Fruit fly (Drosophila melanogaster) whole organism, embryonic: ENCODE data around the gene mRRF2.

Experiments used
- Antp ChIP-seq: fragments of 200-800 bp; sonication (Bioruptor generic); optimal IDR thresholded peaks from 3 replicates; lab custom pipeline; 2016; ENCODE audit warnings: missing biosample characterization, missing genetic modification characterization
- Atf6 ChIP-seq: fragments of 200-800 bp; sonication (Bioruptor generic); IDR thresholded peaks from 2 replicates; pipeline ENCODE4 v1.3.6; 2022; ENCODE audit warnings: missing biosample characterization, missing genetic modification characterization
- BEAF-32 ChIP-seq: fragments of 200-800 bp; sonication (Bioruptor generic); optimal IDR thresholded peaks from 3 replicates; lab custom pipeline; 2017; ENCODE audit warnings: missing biosample characterization, missing genetic modification characterization, mild to moderate bottlenecking, moderate library complexity, missing genetic modification reagents
- Blimp-1 ChIP-seq: fragments of 200-800 bp; sonication (Bioruptor generic); optimal IDR thresholded peaks from 3 replicates; lab custom pipeline; 2018; ENCODE audit warnings: missing biosample characterization, missing genetic modification characterization, mild to moderate bottlenecking, moderate library complexity, missing genetic modification reagents
- CG11398 ChIP-seq: fragments of 200-800 bp; sonication (Bioruptor generic); optimal IDR thresholded peaks from 2 replicates; lab custom pipeline; 2016; ENCODE audit warnings: missing biosample characterization, missing genetic modification characterization
- CG11723 ChIP-seq: fragments of 200-800 bp; sonication (Bioruptor generic); optimal IDR thresholded peaks from 2 replicates; lab custom pipeline; 2017; ENCODE audit warnings: missing biosample characterization, mild to moderate bottlenecking, missing genetic modification characterization
- CG12299 ChIP-seq: fragments of 200-800 bp; sonication (Bioruptor generic); optimal IDR thresholded peaks from 2 replicates; lab custom pipeline; 2018; ENCODE audit warnings: missing biosample characterization, mild to moderate bottlenecking, missing genetic modification characterization
- CG12391 ChIP-seq: fragments of 200-800 bp; sonication (Bioruptor generic); optimal IDR thresholded peaks from 3 replicates; lab custom pipeline; 2018; ENCODE audit warnings: missing biosample characterization, mild to moderate bottlenecking, missing genetic modification characterization, moderate library complexity
- CG12769 ChIP-seq: fragments of 200-800 bp; sonication (Bioruptor generic); optimal IDR thresholded peaks from 2 replicates; lab custom pipeline; 2019; ENCODE audit warnings: missing biosample characterization, mild to moderate bottlenecking, missing genetic modification characterization, moderate library complexity
- CG12942 ChIP-seq: fragments of 200-800 bp; sonication (Bioruptor generic); optimal IDR thresholded peaks from 3 replicates; lab custom pipeline; 2016; ENCODE audit warnings: missing biosample characterization, missing genetic modification characterization
- CG13775 ChIP-seq: fragments of 200-800 bp; sonication (Bioruptor generic); optimal IDR thresholded peaks from 3 replicates; lab custom pipeline; 2017; ENCODE audit warnings: missing biosample characterization, mild to moderate bottlenecking, missing genetic modification characterization
- CG1603 ChIP-seq: fragments of 200-800 bp; sonication (Bioruptor generic); optimal IDR thresholded peaks from 2 replicates; lab custom pipeline; 2019; ENCODE audit warnings: missing biosample characterization, mild to moderate bottlenecking, missing genetic modification characterization, moderate library complexity
- CG17361 ChIP-seq: fragments of 200-800 bp; sonication (Bioruptor generic); IDR thresholded peaks from 3 replicates; pipeline ENCODE4 v1.3.6; 2022; ENCODE audit warnings: missing biosample characterization, missing genetic modification characterization
- CG2712 ChIP-seq: fragments of 200-800 bp; optimal IDR thresholded peaks from 3 replicates; lab custom pipeline; 2019; ENCODE audit warnings: missing biosample characterization, mild to moderate bottlenecking, missing genetic modification characterization, moderate library complexity
- CG30020 ChIP-seq: fragments of 200-800 bp; optimal IDR thresholded peaks from 2 replicates; lab custom pipeline; 2019; ENCODE audit warnings: missing biosample characterization, mild to moderate bottlenecking, missing genetic modification characterization, moderate library complexity
- CG3065 ChIP-seq: fragments of 200-800 bp; sonication (Bioruptor generic); optimal IDR thresholded peaks from 2 replicates; lab custom pipeline; 2016; ENCODE audit warnings: missing biosample characterization, missing genetic modification characterization
- CG3995 ChIP-seq: fragments of 200-800 bp; sonication (Bioruptor generic); optimal IDR thresholded peaks from 3 replicates; lab custom pipeline; 2016; ENCODE audit warnings: missing biosample characterization, missing genetic modification characterization
- CG4820 ChIP-seq: fragments of 200-800 bp; sonication (Bioruptor generic); optimal IDR thresholded peaks from 3 replicates; lab custom pipeline; 2016; ENCODE audit warnings: missing biosample characterization, missing genetic modification characterization
- CG6765 ChIP-seq: fragments of 200-800 bp; sonication (Bioruptor generic); optimal IDR thresholded peaks from 3 replicates; lab custom pipeline; 2017; ENCODE audit warnings: missing biosample characterization, mild to moderate bottlenecking, missing genetic modification characterization
- CG7556 ChIP-seq: fragments of 200-800 bp; sonication (Bioruptor generic); optimal IDR thresholded peaks from 2 replicates; lab custom pipeline; 2017; ENCODE audit warnings: missing biosample characterization, mild to moderate bottlenecking, missing genetic modification characterization
- CG7786 ChIP-seq: fragments of 200-800 bp; sonication (Bioruptor generic); optimal IDR thresholded peaks from 2 replicates; lab custom pipeline; 2016; ENCODE audit warnings: missing biosample characterization, missing genetic modification characterization
- CG8290 ChIP-seq, 3 experiments: fragments of 200-800 bp; sonication (Bioruptor generic); optimal IDR thresholded peaks; 2 replicates each; lab custom pipeline; 2016 to 2019; ENCODE audit warnings: missing biosample characterization in 3 of 3, missing genetic modification characterization in 3 of 3, mild to moderate bottlenecking in 2 of 3, moderate library complexity in 1 of 3
- CG8924 ChIP-seq: fragments of 200-800 bp; optimal IDR thresholded peaks from 3 replicates; lab custom pipeline; 2019; ENCODE audit warnings: missing biosample characterization, mild to moderate bottlenecking, missing genetic modification characterization, moderate library complexity
- D19B ChIP-seq: fragments of 200-800 bp; sonication (Bioruptor generic); optimal IDR thresholded peaks from 2 replicates; lab custom pipeline; 2017; ENCODE audit warnings: missing biosample characterization, mild to moderate bottlenecking, missing genetic modification characterization
- Dip2 ChIP-seq: fragments of 200-800 bp; sonication (Bioruptor generic); IDR thresholded peaks from 2 replicates; pipeline ENCODE4 v1.3.6; 2022; ENCODE audit warnings: missing biosample characterization, missing genetic modification characterization
- Drgx ChIP-seq: fragments of 200-800 bp; sonication (Bioruptor generic); IDR thresholded peaks from 2 replicates; pipeline ENCODE4 v1.3.6; 2022; ENCODE audit warnings: missing biosample characterization, missing genetic modification characterization
- Ets65A ChIP-seq: fragments of 200-800 bp; sonication (Bioruptor generic); peaks from one replicate; lab custom pipeline; 2016; ENCODE audit warnings: missing biosample characterization, missing genetic modification characterization
- Myb ChIP-seq: fragments of 200-800 bp; sonication (Bioruptor generic); optimal IDR thresholded peaks from 2 replicates; lab custom pipeline; 2016; ENCODE audit warnings: missing biosample characterization, missing genetic modification characterization
- Oli ChIP-seq: fragments of 200-800 bp; sonication (Bioruptor generic); optimal IDR thresholded peaks from 2 replicates; lab custom pipeline; 2018; ENCODE audit warnings: missing biosample characterization, mild to moderate bottlenecking, missing genetic modification characterization, moderate library complexity
- Pdp1 ChIP-seq, 2 experiments: fragments of 200-800 bp; sonication (Bioruptor generic); optimal IDR thresholded peaks; 3 replicates each; lab custom pipeline; 2016; ENCODE audit warnings: missing biosample characterization in 2 of 2, missing genetic modification characterization in 2 of 2, mild to moderate bottlenecking in 1 of 2, moderate library complexity in 1 of 2
- Sin3A ChIP-seq: fragments of >200 bp; optimal IDR thresholded peaks from 2 replicates; lab custom pipeline; 2018
- TFAM ChIP-seq: fragments of 200-800 bp; sonication (Bioruptor generic); optimal IDR thresholded peaks from 2 replicates; lab custom pipeline; 2017; ENCODE audit warnings: missing biosample characterization, missing genetic modification characterization, inconsistent platforms
- Trl ChIP-seq, 3 experiments: fragments of >200 bp in 2 of 3; fragments of 200-800 bp in 1 of 3; sonication (Bioruptor generic) in 1 of 3; optimal IDR thresholded peaks; 2 replicates in 1 of 3; 3 replicates in 2 of 3; lab custom pipeline; 2016 to 2017; ENCODE audit warnings: missing biosample characterization in 1 of 3, missing genetic modification characterization in 1 of 3
- abd-A ChIP-seq: fragments of 200-800 bp; sonication (Bioruptor generic); optimal IDR thresholded peaks from 3 replicates; lab custom pipeline; 2019; ENCODE audit warnings: missing biosample characterization, mild to moderate bottlenecking, missing genetic modification characterization, moderate library complexity
- cato ChIP-seq: fragments of 200-800 bp; sonication (Bioruptor generic); optimal IDR thresholded peaks from 2 replicates; lab custom pipeline; 2016; ENCODE audit warnings: missing biosample characterization, missing genetic modification characterization, borderline replicate concordance
- dati ChIP-seq: fragments of 200-800 bp; sonication (Bioruptor generic); IDR thresholded peaks from 2 replicates; pipeline ENCODE4 v1.3.6; 2022; ENCODE audit warnings: missing biosample characterization, missing genetic modification characterization
- dmrt99B ChIP-seq: fragments of 200-800 bp; sonication (Bioruptor generic); optimal IDR thresholded peaks from 2 replicates; lab custom pipeline; 2018; ENCODE audit warnings: missing biosample characterization, mild to moderate bottlenecking, missing genetic modification characterization, moderate library complexity
- fd102C ChIP-seq: fragments of 200-800 bp; sonication (Bioruptor generic); optimal IDR thresholded peaks from 2 replicates; lab custom pipeline; 2018; ENCODE audit warnings: missing biosample characterization, mild to moderate bottlenecking, missing genetic modification characterization, moderate library complexity
- fd64A ChIP-seq: fragments of 200-800 bp; sonication (Bioruptor generic); optimal IDR thresholded peaks from 3 replicates; lab custom pipeline; 2018; ENCODE audit warnings: missing biosample characterization, mild to moderate bottlenecking, missing genetic modification characterization
- lab ChIP-seq: fragments of 200-800 bp; sonication (Bioruptor generic); optimal IDR thresholded peaks from 3 replicates; lab custom pipeline; 2017; ENCODE audit warnings: missing biosample characterization, missing genetic modification characterization, mild to moderate bottlenecking, moderate library complexity, missing genetic modification reagents
- lbe ChIP-seq: fragments of 200-800 bp; sonication (Bioruptor generic); optimal IDR thresholded peaks from 2 replicates; lab custom pipeline; 2016; ENCODE audit warnings: missing biosample characterization, mild to moderate bottlenecking, missing genetic modification characterization
- lmd ChIP-seq: fragments of 200-800 bp; sonication (Bioruptor generic); IDR thresholded peaks from 2 replicates; pipeline ENCODE4 v1.3.6; 2022; ENCODE audit warnings: missing biosample characterization, missing genetic modification characterization
- mld ChIP-seq: fragments of 200-800 bp; sonication (Bioruptor generic); IDR thresholded peaks from 3 replicates; pipeline ENCODE4 v1.3.6; 2022; ENCODE audit warnings: missing biosample characterization, missing genetic modification characterization; ENCODE audit not compliant: partially characterized antibody
- pum ChIP-seq: fragments of 200-800 bp; sonication (Bioruptor generic); optimal IDR thresholded peaks from 2 replicates; lab custom pipeline; 2016; ENCODE audit warnings: missing biosample characterization, missing genetic modification characterization
- sim ChIP-seq: fragments of 200-800 bp; sonication (Bioruptor generic); IDR thresholded peaks from 2 replicates; pipeline ENCODE4 v1.3.6; 2022; ENCODE audit warnings: missing biosample characterization, missing genetic modification characterization
- slbo ChIP-seq: fragments of 200-800 bp; sonication (Bioruptor generic); IDR thresholded peaks from 2 replicates; pipeline ENCODE4 v1.3.6; 2022; ENCODE audit warnings: missing biosample characterization, missing genetic modification characterization
- tap ChIP-seq: fragments of 200-800 bp; optimal IDR thresholded peaks from 3 replicates; lab custom pipeline; 2019; ENCODE audit warnings: missing biosample characterization, mild to moderate bottlenecking, missing genetic modification characterization, moderate library complexity
- toy ChIP-seq: fragments of 200-800 bp; sonication (Bioruptor generic); IDR thresholded peaks from 2 replicates; pipeline ENCODE4 v1.3.6; 2022; ENCODE audit warnings: missing biosample characterization, missing genetic modification characterization
- zfh2 ChIP-seq: fragments of 200-800 bp; sonication (Bioruptor generic); optimal IDR thresholded peaks from 2 replicates; lab custom pipeline; 2016; ENCODE audit warnings: missing biosample characterization, missing genetic modification characterization

mRRF2 gene

DNA sequence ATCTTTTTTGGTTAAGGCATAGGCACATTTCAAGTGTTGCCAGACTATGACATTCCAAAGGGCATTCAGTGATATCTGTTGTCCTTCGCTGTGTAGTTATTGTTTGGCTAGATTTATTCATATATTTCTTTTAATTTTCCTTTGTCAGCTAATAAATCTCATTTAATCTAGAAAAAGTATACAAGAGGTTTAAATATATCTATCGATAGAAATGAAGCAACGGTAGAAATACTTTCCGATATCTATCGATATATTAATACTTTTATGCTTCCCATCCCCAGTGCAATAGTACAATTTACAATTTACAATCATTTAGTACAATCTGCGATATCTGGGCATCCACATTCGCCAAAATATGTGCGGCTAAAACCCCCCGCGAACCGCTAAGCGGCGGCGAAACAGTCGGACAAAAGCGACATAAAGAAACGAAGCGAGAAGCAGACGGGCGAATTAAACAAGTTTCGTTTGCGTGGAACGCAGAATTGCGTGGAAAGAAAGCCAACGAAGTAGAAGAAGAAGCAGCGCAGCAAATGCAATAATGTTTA is 26.0 kb upstream of the mRRF2 start, which contains the start of gene Efa6 (continued):
- TF ChIP-seq Blimp-1 (GFP tag; lab: Kevin White, UChicago) (peak; percentile 33), zfh2 (peak; percentile 33), CG12391 (tag; lab: Kevin White, UChicago) (peak; percentile 65), CG12769 (tag; lab: Kevin White, UChicago) (peak; percentile 24), CG4820 (GFP tag; lab: Kevin White, UChicago) (peak; percentile 55), Myb (GFP tag; lab: Kevin White, UChicago) (peak; percentile 88), CG7556 (peak; percentile 21), CG17361 (peak; percentile 64), sim (GFP tag; lab: Robert Waterston, UW) (no peak), Pdp1 (GFP tag; optimal IDR thresholded peaks at IDR 0.05; lab: Kevin White, UChicago) (peak in 1 of 2 experiments; percentile 54), CG2712 (tag; lab: Kevin White, UChicago) (peak; percentile 74), fd64A (no peak), D19B (GFP tag; lab: Kevin White, UChicago) (no peak), CG12942 (GFP tag; lab: Kevin White, UChicago) (peak; percentile 41), abd-A (tag; lab: Kevin White, UChicago) (peak; percentile 76), CG8290 (GFP tag; optimal IDR thresholded peaks at IDR 0.05; lab: Kevin White, UChicago) (peak; percentile 50), CG8290 (tag; optimal IDR thresholded peaks at IDR 0.05; lab: Kevin White, UChicago) (peak in 1 of 2 experiments; percentile 44), lab (GFP tag; lab: Kevin White, UChicago) (peak; percentile 58), CG12299 (peak; percentile 75), Sin3A (lab: Kevin White, UChicago) (peak; percentile 46), BEAF-32 (GFP tag; lab: Kevin White, UChicago) (peak; percentile 96), lbe (GFP tag; lab: Kevin White, UChicago) (peak; percentile 49), CG11723 (GFP tag; lab: Kevin White, UChicago) (no peak), CG1603 (tag; lab: Kevin White, UChicago) (peak; percentile 10), dati (GFP tag; lab: Robert Waterston, UW) (no peak), CG3065 (no peak), CG7786 (GFP tag; lab: Kevin White, UChicago) (no peak), slbo (GFP tag; lab: Robert Waterston, UW) (peak; percentile 53), lmd (GFP tag; lab: Robert Waterston, UW) (peak; percentile 44), toy (GFP tag; lab: Robert Waterston, UW) (no peak), Oli (tag; lab: Kevin White, UChicago) (peak; percentile 11), CG13775 (GFP tag; lab: Kevin White, UChicago) (peak; percentile 64), fd102C (GFP tag; lab: Kevin White, UChicago) (no peak), TFAM (GFP tag; lab: Kevin White, UChicago) (no peak), CG11398 (GFP tag; lab: Kevin White, UChicago) (no peak), CG6765 (GFP tag; lab: Kevin White, UChicago) (peak; percentile 11), Drgx (no peak), CG3995 (peak; percentile 95), dmrt99B (no peak), cato (GFP tag; lab: Kevin White, UChicago) (peak; percentile 31), mld (peak; percentile 86; the same call in 2 of the 3 replicates), Dip2 (GFP tag; lab: Robert Waterston, UW) (no peak), Trl (optimal IDR thresholded peaks at IDR 0.05; lab: Kevin White, UChicago) (no peak), Trl (GFP tag; optimal IDR thresholded peaks at IDR 0.05; lab: Kevin White, UChicago) (peak; percentile 59), Antp (GFP tag; lab: Kevin White, UChicago) (peak; percentile 31), Atf6 (GFP tag; lab: Robert Waterston, UW) (0 out of 2 replicates have a peak, but pooled peaks have one; percentile 45), tap (tag; lab: Kevin White, UChicago) (peak; percentile 33), Ets65A (GFP tag; lab: Kevin White, UChicago) (peak; percentile 92), CG8924 (tag; lab: Kevin White, UChicago) (peak; percentile 92), CG30020 (peak; percentile 62), pum (GFP tag; lab: Kevin White, UChicago) (peak; percentile 60)
